Fruit fly (Drosophila melanogaster): Measurements from ENCODE around the gene Rift.

dm6 chr3R:31852185-31852584 lies 42.2 kb upstream of the Rift start:
- TF ChIP-seq ttk (optimal IDR thresholded peaks at IDR 0.05), result no peak
- TF ChIP-seq psq (optimal IDR thresholded peaks at IDR 0.05), result no peak
- no peak for TF ChIP-seq Myc (optimal IDR thresholded peaks at IDR 0.05)
- TF ChIP-seq insv (optimal IDR thresholded peaks at IDR 0.05), result no peak
- no peak for TF ChIP-seq Sin3A (optimal IDR thresholded peaks at IDR 0.05)
- TF ChIP-seq h (optimal IDR thresholded peaks at IDR 0.05), result no peak

All from Kc167 (cell line).